Worm (Caenorhabditis elegans) whole organism, L4 larva: ENCODE results near the gene his-2.
A peak's percentile ranks its signal among the peaks of the same experiment; 100 is the strongest.

Source experiments
- F10B5.3 ChIP-seq: sonication (generic microtip); optimal IDR thresholded peaks from 2 replicates; lab custom pipeline; 2016; ENCODE audit warnings: mild to moderate bottlenecking, missing genetic modification characterization, missing compliant biosample characterization
- F26F4.8 ChIP-seq: fragments of 200-800 bp; sonication (Bioruptor generic); conservative IDR thresholded peaks from 2 replicates; pipeline ENCODE4 v1.3.6; 2022; ENCODE audit warnings: missing genetic modification characterization, missing compliant biosample characterization
- F37D6.2 ChIP-seq: sonication (generic microtip); optimal IDR thresholded peaks from 2 replicates; lab custom pipeline; 2016; ENCODE audit warnings: mild to moderate bottlenecking, missing genetic modification characterization, missing compliant biosample characterization
- F44E2.7 ChIP-seq: fragments of 200-800 bp; sonication (Bioruptor generic); IDR thresholded peaks from 2 replicates; pipeline ENCODE4 v2.1.2; 2022; ENCODE audit warnings: missing genetic modification characterization, missing compliant biosample characterization
- F49E8.2 ChIP-seq: sonication (generic microtip); optimal IDR thresholded peaks from 2 replicates; lab custom pipeline; 2016; ENCODE audit warnings: missing compliant biosample characterization, mild to moderate bottlenecking, missing genetic modification characterization, borderline replicate concordance
- R02D3.7 ChIP-seq: fragments of 150-350 bp; sonication (generic microtip); optimal IDR thresholded peaks from 3 replicates; lab custom pipeline; 2014; ENCODE audit warnings: missing biosample characterization, missing genetic modification characterization
- Y48G9A.11 ChIP-seq: fragments of 200-800 bp; sonication (Bioruptor generic); IDR thresholded peaks from 2 replicates; pipeline ENCODE4 v1.3.6; 2022; ENCODE audit warnings: missing genetic modification reagents, missing genetic modification characterization, missing compliant biosample characterization
- Y5F2A.4 ChIP-seq: fragments of 200-800 bp; sonication (Bioruptor generic); optimal IDR thresholded peaks from 2 replicates; lab custom pipeline; 2018; ENCODE audit warnings: mild to moderate bottlenecking, missing genetic modification characterization, missing compliant biosample characterization
- aha-1 ChIP-seq: fragments of 150-350 bp; peaks from one replicate; lab custom pipeline; 2014; ENCODE audit warnings: missing biosample characterization, missing genetic modification characterization
- aly-2 ChIP-seq: sonication (generic microtip); optimal IDR thresholded peaks from 2 replicates; lab custom pipeline; 2018; ENCODE audit warnings: missing biosample characterization, missing genetic modification characterization
- ama-1 ChIP-seq: fragments of 150-350 bp; optimal IDR thresholded peaks from 2 replicates; lab custom pipeline; 2014; ENCODE audit warnings: inconsistent platforms, mixed read lengths
- ceh-28 ChIP-seq: fragments of 150-350 bp; optimal IDR thresholded peaks from 2 replicates; lab custom pipeline; 2014; ENCODE audit warnings: missing biosample characterization, missing genetic modification reagents, missing genetic modification characterization
- ceh-44 ChIP-seq: fragments of 200-800 bp; sonication (Bioruptor generic); IDR thresholded peaks from 2 replicates; pipeline ENCODE4 v1.3.6; 2022; ENCODE audit warnings: missing genetic modification reagents, missing genetic modification characterization, missing compliant biosample characterization
- daf-8 ChIP-seq: fragments of 200-800 bp; sonication (Bioruptor generic); IDR thresholded peaks from 2 replicates; pipeline ENCODE4 v1.3.6; 2022; ENCODE audit warnings: missing genetic modification characterization, missing compliant biosample characterization
- dmd-6 ChIP-seq: fragments of 200-800 bp; sonication (Bioruptor generic); IDR thresholded peaks from 2 replicates; pipeline ENCODE4 v1.3.6; 2022; ENCODE audit warnings: missing genetic modification reagents, missing genetic modification characterization, missing compliant biosample characterization
- duxl-1 ChIP-seq: sonication (generic microtip); optimal IDR thresholded peaks from 2 replicates; lab custom pipeline; 2016; ENCODE audit warnings: mild to moderate bottlenecking, missing genetic modification characterization, moderate library complexity, missing compliant biosample characterization; ENCODE audit not compliant: poor library complexity
- dve-1 ChIP-seq: sonication (generic microtip); optimal IDR thresholded peaks from 2 replicates; lab custom pipeline; 2017; ENCODE audit warnings: antibody characterized with exemption, mild to moderate bottlenecking, missing genetic modification characterization, missing compliant biosample characterization; ENCODE audit not compliant: insufficient read depth
- egl-27 ChIP-seq: sonication (generic microtip); optimal IDR thresholded peaks from 3 replicates; lab custom pipeline; 2017; ENCODE audit warnings: missing biosample characterization, missing genetic modification reagents, missing genetic modification characterization
- egl-43 ChIP-seq: fragments of 200-800 bp; sonication (Bioruptor generic); IDR thresholded peaks from 2 replicates; pipeline ENCODE4 v1.3.6; 2022; ENCODE audit warnings: missing genetic modification reagents, missing genetic modification characterization, missing compliant biosample characterization
- hif-1 ChIP-seq, 2 experiments: sonication (generic microtip); optimal IDR thresholded peaks; 2 replicates each; lab custom pipeline; 2016 to 2017; ENCODE audit warnings: missing compliant biosample characterization in 2 of 2, missing genetic modification characterization in 2 of 2, missing genetic modification reagents in 2 of 2, missing genotype in 2 of 2, mild to moderate bottlenecking in 1 of 2
- hlh-11 ChIP-seq: fragments of 200-800 bp; sonication (Bioruptor generic); optimal IDR thresholded peaks from 2 replicates; lab custom pipeline; 2018; ENCODE audit warnings: mild to moderate bottlenecking, missing genetic modification characterization, missing compliant biosample characterization
- hlh-30 ChIP-seq: sonication (generic microtip); optimal IDR thresholded peaks from 2 replicates; lab custom pipeline; 2017; ENCODE audit warnings: antibody characterized with exemption, mild to moderate bottlenecking, missing genetic modification characterization, missing compliant biosample characterization; ENCODE audit not compliant: insufficient read depth
- jun-1 ChIP-seq: fragments of 150-350 bp; optimal IDR thresholded peaks from 2 replicates; lab custom pipeline; 2014; ENCODE audit warnings: missing biosample characterization, missing genetic modification reagents, missing genetic modification characterization
- lim-7 ChIP-seq: fragments of 200-800 bp; sonication (Bioruptor generic); IDR thresholded peaks from 2 replicates; pipeline ENCODE4 v1.3.6; 2022; ENCODE audit warnings: missing genetic modification characterization, missing compliant biosample characterization
- lin-15B ChIP-seq: fragments of 150-350 bp; sonication (generic microtip); optimal IDR thresholded peaks from 3 replicates; lab custom pipeline; 2014; ENCODE audit warnings: missing biosample characterization, missing genetic modification characterization
- lin-29 ChIP-seq: fragments of 200-800 bp; sonication (Bioruptor generic); IDR thresholded peaks from 2 replicates; pipeline ENCODE4 v1.3.6; 2022; ENCODE audit warnings: missing genetic modification reagents, missing genetic modification characterization, missing compliant biosample characterization
- lin-39 ChIP-seq: fragments of 150-350 bp; optimal IDR thresholded peaks from 2 replicates; lab custom pipeline; 2014; ENCODE audit warnings: missing biosample characterization, missing genetic modification reagents, missing genetic modification characterization
- lir-3 ChIP-seq: sonication (generic microtip); optimal IDR thresholded peaks from 2 replicates; lab custom pipeline; 2016; ENCODE audit warnings: mild to moderate bottlenecking, missing genetic modification characterization, missing compliant biosample characterization
- lsy-2 ChIP-seq, 2 experiments: fragments of 150-350 bp in 1 of 2; sonication (generic microtip) in 1 of 2; optimal IDR thresholded peaks; 2 replicates each; lab custom pipeline; 2014 to 2017; ENCODE audit warnings: missing biosample characterization in 2 of 2, missing genetic modification characterization in 2 of 2
- mdl-1 ChIP-seq, 2 experiments: fragments of 150-350 bp in 1 of 2; sonication (generic microtip) in 1 of 2; optimal IDR thresholded peaks; 2 replicates each; lab custom pipeline; 2014 to 2017; ENCODE audit warnings: missing biosample characterization in 2 of 2, missing genetic modification characterization in 2 of 2
- mes-2 ChIP-seq: sonication (generic microtip); optimal IDR thresholded peaks from 2 replicates; lab custom pipeline; 2016; ENCODE audit warnings: missing genotype, mild to moderate bottlenecking, missing genetic modification characterization, missing compliant biosample characterization; ENCODE audit not compliant: poor library complexity, severe bottlenecking
- mxl-2 ChIP-seq: fragments of 200-800 bp; sonication (Bioruptor generic); conservative IDR thresholded peaks from 2 replicates; pipeline ENCODE4 v1.3.6; 2022; ENCODE audit warnings: missing genetic modification reagents, missing genetic modification characterization, missing compliant biosample characterization
- nhr-10 ChIP-seq: fragments of 150-350 bp; optimal IDR thresholded peaks from 2 replicates; lab custom pipeline; 2014; ENCODE audit warnings: missing biosample characterization, missing genetic modification characterization
- nhr-76 ChIP-seq: fragments of 150-350 bp; optimal IDR thresholded peaks from 2 replicates; lab custom pipeline; 2014; ENCODE audit warnings: missing biosample characterization, missing genetic modification characterization
- pqm-1 ChIP-seq: sonication (generic microtip); optimal IDR thresholded peaks from 2 replicates; lab custom pipeline; 2017; ENCODE audit warnings: missing biosample characterization, missing genetic modification characterization
- rbr-2 ChIP-seq: sonication (generic microtip); optimal IDR thresholded peaks from 2 replicates; lab custom pipeline; 2016; ENCODE audit warnings: missing genotype, missing genetic modification characterization, missing compliant biosample characterization
- saeg-2 ChIP-seq: fragments of 200-800 bp; sonication (Bioruptor generic); IDR thresholded peaks from 2 replicates; pipeline ENCODE4 v1.3.6; 2022; ENCODE audit warnings: missing genetic modification reagents, missing genetic modification characterization, missing compliant biosample characterization
- snpc-1.2 ChIP-seq: fragments of 200-800 bp; sonication (Bioruptor generic); IDR thresholded peaks from 2 replicates; pipeline ENCODE4 v1.3.6; 2022; ENCODE audit warnings: missing genetic modification reagents, missing genetic modification characterization, missing compliant biosample characterization
- spr-1 ChIP-seq: sonication (generic microtip); optimal IDR thresholded peaks from 2 replicates; lab custom pipeline; 2016; ENCODE audit warnings: mild to moderate bottlenecking, missing genetic modification characterization, missing compliant biosample characterization
- spr-3 ChIP-seq: fragments of 200-800 bp; sonication (Bioruptor generic); optimal IDR thresholded peaks from 2 replicates; lab custom pipeline; 2018; ENCODE audit warnings: mild to moderate bottlenecking, missing genetic modification characterization, missing compliant biosample characterization
- vab-7 ChIP-seq: fragments of 200-800 bp; sonication (Bioruptor generic); IDR thresholded peaks from 2 replicates; pipeline ENCODE4 v1.3.6; 2022; ENCODE audit warnings: missing genetic modification reagents, missing genetic modification characterization, missing compliant biosample characterization
- zip-2 ChIP-seq: fragments of 150-350 bp; optimal IDR thresholded peaks from 2 replicates; lab custom pipeline; 2014; ENCODE audit warnings: missing biosample characterization, missing genetic modification characterization
- ztf-11 ChIP-seq: fragments of 150-350 bp; optimal IDR thresholded peaks from 2 replicates; lab custom pipeline; 2014; ENCODE audit warnings: missing biosample characterization, missing genetic modification characterization
- ztf-7 ChIP-seq: fragments of 150-350 bp; optimal IDR thresholded peaks from 2 replicates; lab custom pipeline; 2014; ENCODE audit warnings: missing biosample characterization, missing genetic modification characterization

his-2 gene

ce11 chrV:16057010-16057463 lies 15.0 kb upstream of the his-2 start, which contains the start of gene F14H3.5 (continued):
- TF ChIP-seq lin-39 (tag; lab: Kevin White, UChicago): no peak
- TF ChIP-seq aly-2 (tag; lab: Kevin White, UChicago): no peak
- no peak for TF ChIP-seq Y5F2A.4
- no peak for TF ChIP-seq saeg-2 (GFP tag; lab: Robert Waterston, UW)
- no peak for TF ChIP-seq F44E2.7 (GFP tag; lab: Robert Waterston, UW)

ce11 chrV:16055031-16055430 lies 12.9 kb upstream of the his-2 start, which contains the start of gene F14H3.4:
Gene F14H3.4 (minus strand): TSS chrV:16055072.
- TF ChIP-seq Y48G9A.11 (GFP tag; lab: Robert Waterston, UW) (no peak), egl-43 (no peak), ama-1 (lab: Kevin White, UChicago) (no peak), vab-7 (GFP tag; lab: Robert Waterston, UW) (no peak), ztf-7 (tag; lab: Kevin White, UChicago) (no peak), lin-29 (no peak), aha-1 (tag; lab: Kevin White, UChicago) (no peak), nhr-76 (tag; lab: Kevin White, UChicago) (no peak), lir-3 (tag; lab: Kevin White, UChicago) (no peak), rbr-2 (tag; lab: Kevin White, UChicago) (no peak), F37D6.2 (tag; lab: Kevin White, UChicago) (no peak), lin-15B (no peak), F26F4.8 (no peak), lsy-2 (tag; optimal IDR thresholded peaks at IDR 0.05; lab: Kevin White, UChicago) (no peak), duxl-1 (no peak), hlh-30 (tag; lab: Kevin White, UChicago) (no peak), lim-7 (GFP tag; lab: Robert Waterston, UW) (no peak), ztf-11 (no peak), egl-27 (tag; lab: Kevin White, UChicago) (no peak), mdl-1 (tag; optimal IDR thresholded peaks at IDR 0.05; lab: Kevin White, UChicago) (no peak)

ce11 chrV:16053373-16053772 lies 11.3 kb upstream of the his-2 start, which contains the start of gene F14H3.3:
Gene F14H3.3 (minus strand): TSS chrV:16053473.
- TF ChIP-seq F44E2.7 (GFP tag; lab: Robert Waterston, UW): no peak
- no peak for TF ChIP-seq daf-8 (GFP tag; lab: Robert Waterston, UW)
- no peak for TF ChIP-seq hlh-11 (tag; lab: Kevin White, UChicago)
- TF ChIP-seq nhr-76 (tag; lab: Kevin White, UChicago): no peak
- TF ChIP-seq aha-1 (tag; lab: Kevin White, UChicago): peak; percentile 52
- TF ChIP-seq F10B5.3: no peak

DNA sequence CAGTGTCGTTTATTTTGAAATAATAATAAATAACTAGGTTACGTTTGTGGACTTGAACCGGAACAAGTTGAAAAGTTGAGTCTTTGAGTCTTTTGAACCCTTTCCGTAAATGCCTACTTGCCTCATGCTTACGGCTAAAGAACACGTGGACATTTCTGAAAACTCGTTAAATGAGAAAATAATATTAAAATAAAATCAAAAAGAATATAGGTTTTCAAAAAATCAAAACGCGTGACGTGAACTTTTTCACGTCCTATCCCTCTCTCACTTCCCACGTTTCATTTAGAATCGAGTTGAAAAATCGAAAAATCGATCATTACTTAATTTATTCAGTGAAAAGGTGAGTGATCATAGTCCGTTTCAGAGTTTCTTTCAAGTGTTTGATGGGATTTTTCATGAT lies 7.1 kb upstream of the his-2 start, which contains the start of gene best-12:
Gene best-12, plus strand, starts transcription at position 301 of the 400 bp plus-strand sequence.
- TF ChIP-seq pqm-1 (tag; lab: Kevin White, UChicago) (no peak), snpc-1.2 (GFP tag; lab: Robert Waterston, UW) (no peak), F26F4.8 (no peak), spr-1 (no peak), ceh-28 (tag; lab: Kevin White, UChicago) (no peak), dve-1 (no peak), lin-29 (no peak), spr-3 (GFP tag; lab: Kevin White, UChicago) (no peak), jun-1 (tag; lab: Kevin White, UChicago) (no peak), hif-1 (tag; optimal IDR thresholded peaks at IDR 0.05; lab: Kevin White, UChicago) (no peak), mes-2 (tag; lab: Kevin White, UChicago) (no peak), R02D3.7 (tag; lab: Kevin White, UChicago) (no peak), ceh-44 (GFP tag; lab: Robert Waterston, UW) (no peak), nhr-10 (tag; lab: Kevin White, UChicago) (no peak), mxl-2 (GFP tag; lab: Robert Waterston, UW) (no peak), egl-43 (no peak), F49E8.2 (tag; lab: Kevin White, UChicago) (no peak), dmd-6 (no peak), zip-2 (tag; lab: Kevin White, UChicago) (no peak), aha-1 (tag; lab: Kevin White, UChicago) (no peak)
